Fruit fly (Drosophila melanogaster): Measurements from ENCODE around the gene CG6865.
A peak's percentile ranks its signal among the peaks of the same experiment; 100 is the strongest.

CG6865 gene

DNA sequence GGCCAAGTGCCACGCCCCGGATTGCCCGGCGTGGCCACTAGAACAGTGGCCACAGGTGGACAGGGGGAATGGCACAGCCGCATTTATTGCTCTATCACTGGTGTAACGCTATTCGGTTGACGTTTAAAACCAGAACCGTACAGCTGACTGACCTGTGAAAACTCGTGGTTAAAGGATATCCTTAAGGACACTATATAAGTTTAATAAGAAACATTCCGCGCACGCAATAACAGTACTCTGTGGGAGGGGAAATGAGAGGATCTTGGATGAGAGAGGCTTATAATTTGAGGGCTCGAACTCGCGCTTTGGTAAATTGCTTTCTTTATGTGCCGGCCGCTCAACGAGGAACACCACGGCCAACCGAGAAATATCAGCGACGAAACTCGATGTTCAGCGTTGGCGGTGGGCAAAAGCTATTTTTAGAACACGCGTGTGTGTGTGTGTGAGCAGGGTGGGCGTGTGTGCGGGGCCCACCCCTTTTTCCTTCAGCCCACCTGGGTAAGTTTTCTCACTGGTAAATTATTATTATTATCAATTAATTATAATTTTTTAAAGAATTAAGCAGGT lies 32.9 kb downstream of the CG6865 start (continued):
- TF ChIP-seq Bgb (GFP tag; IDR thresholded peaks at IDR 0.05; ENCODE audit: partially characterized antibody), result peak; percentile 47; the same call in 1 of the 2 replicates
- no peak for TF ChIP-seq CG3995 (GFP tag; optimal IDR thresholded peaks at IDR 0.05)
- no peak for TF ChIP-seq CG12219 (GFP tag; optimal IDR thresholded peaks at IDR 0.05)
- TF ChIP-seq CG1529 (GFP tag; optimal IDR thresholded peaks at IDR 0.05), result no peak
- TF ChIP-seq scrt (GFP tag; optimal IDR thresholded peaks at IDR 0.05), result no peak
- TF ChIP-seq Doc3 (GFP tag; IDR thresholded peaks at IDR 0.05; ENCODE audit: partially characterized antibody), result 0 out of 3 replicates have a peak, but pooled peaks have one; percentile 34
- no peak for TF ChIP-seq aop (GFP tag; IDR thresholded peaks at IDR 0.05)
- TF ChIP-seq Sry-δ (GFP tag; optimal IDR thresholded peaks at IDR 0.05), result no peak
- no peak for TF ChIP-seq Bteb2 (GFP tag; optimal IDR thresholded peaks at IDR 0.05)
- no peak for TF ChIP-seq HHEX (GFP tag; optimal IDR thresholded peaks at IDR 0.05)
- TF ChIP-seq CG8388 (GFP tag; optimal IDR thresholded peaks at IDR 0.05), result no peak
- TF ChIP-seq sc (optimal IDR thresholded peaks at IDR 0.05), result no peak
- TF ChIP-seq sc (GFP tag; optimal IDR thresholded peaks at IDR 0.05), result no peak
- TF ChIP-seq CG34224 (GFP tag; IDR thresholded peaks at IDR 0.05; ENCODE audit: partially characterized antibody), result 0 out of 3 replicates have a peak, but pooled peaks have one; percentile 16
- no peak for TF ChIP-seq NC2α (GFP tag; optimal IDR thresholded peaks at IDR 0.05)
- peak; percentile 40 for TF ChIP-seq CG12769 (tag; optimal IDR thresholded peaks at IDR 0.05)
- TF ChIP-seq Dll (GFP tag; IDR thresholded peaks at IDR 0.05; ENCODE audit: partially characterized antibody), result no peak
- TF ChIP-seq NC2β (GFP tag; optimal IDR thresholded peaks at IDR 0.05), result no peak
- no peak for TF ChIP-seq CG14860 (GFP tag; IDR thresholded peaks at IDR 0.05; ENCODE audit: partially characterized antibody)
- TF ChIP-seq HLH3B (GFP tag; IDR thresholded peaks at IDR 0.05), result no peak; the same call in 1 of the 2 replicates
- TF ChIP-seq CG15479 (GFP tag; optimal IDR thresholded peaks at IDR 0.05), result no peak
- peak; percentile 16 for TF ChIP-seq abd-A (tag; optimal IDR thresholded peaks at IDR 0.05)
- TF ChIP-seq pzg (GFP tag; optimal IDR thresholded peaks at IDR 0.05), result no peak
- peak; percentile 25 for TF ChIP-seq Deaf1 (tag; optimal IDR thresholded peaks at IDR 0.05)
- TF ChIP-seq trh (GFP tag; optimal IDR thresholded peaks at IDR 0.05), result no peak
- no peak for TF ChIP-seq Ets97D (GFP tag; optimal IDR thresholded peaks at IDR 0.05)
- TF ChIP-seq z (GFP tag; IDR thresholded peaks at IDR 0.05), result no peak
- TF ChIP-seq Trl (optimal IDR thresholded peaks at IDR 0.05), result peak in 1 of 2 experiments; percentile 6
- no peak for TF ChIP-seq Trl (GFP tag; optimal IDR thresholded peaks at IDR 0.05)
- no peak for TF ChIP-seq BtbVII (GFP tag; optimal IDR thresholded peaks at IDR 0.05)
- no peak for TF ChIP-seq MESR4 (GFP tag; optimal IDR thresholded peaks at IDR 0.05)
- TF ChIP-seq pnt (GFP tag; optimal IDR thresholded peaks at IDR 0.05), result no peak
- TF ChIP-seq inv (GFP tag; IDR thresholded peaks at IDR 0.05; ENCODE audit: partially characterized antibody), result no peak
- TF ChIP-seq CG18011 (GFP tag; optimal IDR thresholded peaks at IDR 0.05), result no peak
- TF ChIP-seq Atf-2 (GFP tag; optimal IDR thresholded peaks at IDR 0.05), result no peak
- TF ChIP-seq Scr (GFP tag; IDR thresholded peaks at IDR 0.05; ENCODE audit: partially characterized antibody), result peak; percentile 32; the same call in 1 of the 2 replicates
- TF ChIP-seq Oaz (GFP tag; IDR thresholded peaks at IDR 0.05), result no peak
- TF ChIP-seq Taf1 (GFP tag; IDR thresholded peaks at IDR 0.05), result no peak
- TF ChIP-seq Med (GFP tag), result peak; percentile 70
- no peak for TF ChIP-seq ftz-f1 (GFP tag; optimal IDR thresholded peaks at IDR 0.05)
- no peak for TF ChIP-seq CG12299 (tag; optimal IDR thresholded peaks at IDR 0.05)
- TF ChIP-seq Neu2 (GFP tag; optimal IDR thresholded peaks at IDR 0.05; ENCODE audit: borderline replicate concordance), result no peak
- no peak for TF ChIP-seq ro (GFP tag; IDR thresholded peaks at IDR 0.05)
- no peak for TF ChIP-seq hth (optimal IDR thresholded peaks at IDR 0.05)
- TF ChIP-seq slbo (GFP tag; IDR thresholded peaks at IDR 0.05), result no peak
- peak; percentile 56; the same call in 2 of the 3 replicates for TF ChIP-seq mld (GFP tag; IDR thresholded peaks at IDR 0.05; ENCODE audit: partially characterized antibody)
- 0 out of 3 replicates have a peak, but pooled peaks have one; percentile 30 for TF ChIP-seq hb (GFP tag; IDR thresholded peaks at IDR 0.05; ENCODE audit: partially characterized antibody)
- no peak for TF ChIP-seq cas (GFP tag; IDR thresholded peaks at IDR 0.05)
- no peak for TF ChIP-seq CG5245 (GFP tag; optimal IDR thresholded peaks at IDR 0.05)
- TF ChIP-seq tna (GFP tag; IDR thresholded peaks at IDR 0.05; ENCODE audit: partially characterized antibody), result 0 out of 2 replicates have a peak, but pooled peaks have one; percentile 47
